Worm (Caenorhabditis elegans): ENCODE measurements around the gene K02E11.4.
"Not testable (repeated sequence)": the region's sequence is repeated elsewhere in the genome, so short reads cannot be mapped to it uniquely, and the experiment has no call there.

K02E11.4 gene

DNA sequence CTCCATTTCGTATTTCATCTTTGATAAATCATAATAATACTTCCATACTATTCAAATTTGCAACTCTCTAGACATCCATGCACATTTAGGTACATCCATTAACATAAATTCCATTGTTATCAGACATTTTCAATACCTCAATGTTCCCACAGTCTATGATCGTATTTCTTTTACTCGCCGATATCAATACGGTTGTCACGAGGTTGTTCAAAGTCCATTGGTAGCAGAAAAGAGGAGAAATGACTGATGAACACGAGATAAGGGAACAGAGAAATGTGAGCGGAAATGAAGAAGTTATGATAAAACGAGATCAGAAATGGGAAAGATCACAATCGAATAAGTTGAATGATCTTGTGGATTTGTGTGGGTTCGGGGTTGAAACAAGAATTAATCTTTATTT, 35.1 kb downstream of the K02E11.4 start:
- TF ChIP-seq gmeb-1 (tag; optimal IDR thresholded peaks at IDR 0.05) (peak; percentile 53), fos-1 (tag; optimal IDR thresholded peaks at IDR 0.05) (peak; percentile 78), nhr-77 (tag; optimal IDR thresholded peaks at IDR 0.05) (no peak), sma-9 (GFP tag; optimal IDR thresholded peaks at IDR 0.05) (peak; percentile 76), sma-9 (tag; optimal IDR thresholded peaks at IDR 0.05) (no peak), C34F6.9 (tag; optimal IDR thresholded peaks at IDR 0.05) (no peak), blmp-1 (tag; optimal IDR thresholded peaks at IDR 0.05; ENCODE audit: insufficient read depth) (peak; percentile 51), crh-2 (tag; optimal IDR thresholded peaks at IDR 0.05) (peak; percentile 65), nhr-21 (tag; optimal IDR thresholded peaks at IDR 0.05) (peak; percentile 70)

ce11 chrV:14210743-14211142, 37.2 kb downstream of the K02E11.4 start, which contains the start of gene str-230:
Gene str-230 (minus strand): TSS chrV:14210843.
- no peak for TF ChIP-seq C34F6.9 (tag; optimal IDR thresholded peaks at IDR 0.05)
- no peak for TF ChIP-seq ztf-4 (tag; optimal IDR thresholded peaks at IDR 0.05)
- no peak for TF ChIP-seq snpc-4 (tag; optimal IDR thresholded peaks at IDR 0.05)
- TF ChIP-seq sma-9 (GFP tag; optimal IDR thresholded peaks at IDR 0.05) = no peak
- no peak for TF ChIP-seq sma-9 (tag; optimal IDR thresholded peaks at IDR 0.05)
- no peak for TF ChIP-seq elt-1 (tag; optimal IDR thresholded peaks at IDR 0.05)
- TF ChIP-seq Y55F3AM.14 (GFP tag; optimal IDR thresholded peaks at IDR 0.05) = no peak
- no peak for TF ChIP-seq nhr-11 (tag; optimal IDR thresholded peaks at IDR 0.05)
- no peak for TF ChIP-seq ama-1 (optimal IDR thresholded peaks at IDR 0.05)
- TF ChIP-seq F13H6.1 (tag; optimal IDR thresholded peaks at IDR 0.05) = no peak
- no peak for TF ChIP-seq lsy-2 (tag; optimal IDR thresholded peaks at IDR 0.05)
- TF ChIP-seq gmeb-1 (tag; optimal IDR thresholded peaks at IDR 0.05) = no peak
- no peak for TF ChIP-seq sem-4 (tag; optimal IDR thresholded peaks at IDR 0.05)
- TF ChIP-seq mab-5 (tag; optimal IDR thresholded peaks at IDR 0.05) = no peak
- TF ChIP-seq nhr-21 (tag; optimal IDR thresholded peaks at IDR 0.05) = no peak
- no peak for TF ChIP-seq ceh-16 (tag; optimal IDR thresholded peaks at IDR 0.05)

- not testable (repeated sequence) for TF ChIP-seq lsy-2 (tag; optimal IDR thresholded peaks at IDR 0.05); nhr-21 (tag; optimal IDR thresholded peaks at IDR 0.05); lin-13 (GFP tag; optimal IDR thresholded peaks at IDR 0.05)
Measured at ce11 chrV:14205214-14205613, 42.7 kb downstream of the K02E11.4 start, which contains the start of gene T16A9.3. Gene T16A9.3 (plus strand): TSS chrV:14205514.

DNA sequence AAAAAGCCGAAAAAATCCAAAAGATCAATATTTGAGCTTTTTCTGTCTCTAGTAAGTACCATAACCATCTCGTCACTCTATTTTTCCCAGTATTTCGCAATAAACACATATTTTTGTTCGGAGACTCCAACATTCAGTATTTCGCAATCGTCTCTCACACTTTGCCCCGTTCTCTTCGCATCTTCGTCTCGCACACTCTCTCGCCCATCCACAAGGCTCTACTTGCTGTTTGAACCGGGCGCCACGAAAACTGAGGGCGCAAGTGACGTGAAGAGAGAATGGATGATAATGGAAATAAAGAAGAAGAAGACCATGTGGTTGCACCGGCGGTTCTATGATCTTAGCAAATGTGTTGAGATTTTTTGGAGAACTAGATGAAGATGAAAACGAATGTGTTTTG, 47.8 kb downstream of the K02E11.4 start:
- TF ChIP-seq gmeb-1 (tag; optimal IDR thresholded peaks at IDR 0.05) (peak; percentile 79), lin-11 (tag; optimal IDR thresholded peaks at IDR 0.05) (peak; percentile 77), sma-9 (GFP tag; optimal IDR thresholded peaks at IDR 0.05) (peak; percentile 94), sma-9 (tag; optimal IDR thresholded peaks at IDR 0.05) (no peak), nhr-25 (tag; optimal IDR thresholded peaks at IDR 0.05) (peak; percentile 88), lin-39 (tag; optimal IDR thresholded peaks at IDR 0.05) (no peak), nhr-77 (tag; optimal IDR thresholded peaks at IDR 0.05) (peak; percentile 26), nhr-11 (tag; optimal IDR thresholded peaks at IDR 0.05) (peak; percentile 55), ceh-82 (tag; optimal IDR thresholded peaks at IDR 0.05) (peak; percentile 74), blmp-1 (tag; optimal IDR thresholded peaks at IDR 0.05; ENCODE audit: insufficient read depth) (peak; percentile 66), mab-5 (tag; optimal IDR thresholded peaks at IDR 0.05) (peak; percentile 66), elt-3 (tag; optimal IDR thresholded peaks at IDR 0.05) (no peak), nhr-23 (tag; optimal IDR thresholded peaks at IDR 0.05) (no peak), nhr-129 (tag; optimal IDR thresholded peaks at IDR 0.05) (peak; percentile 97), zag-1 (tag; optimal IDR thresholded peaks at IDR 0.05) (peak; percentile 95), sma-3 (GFP tag; optimal IDR thresholded peaks at IDR 0.05) (peak; percentile 91), ztf-1 (GFP tag; conservative IDR thresholded peaks at IDR 0.05) (no peak), F13H6.1 (tag; optimal IDR thresholded peaks at IDR 0.05) (peak; percentile 94), elt-1 (tag; optimal IDR thresholded peaks at IDR 0.05) (no peak), lin-13 (GFP tag; optimal IDR thresholded peaks at IDR 0.05) (peak; percentile 78), aly-2 (tag; optimal IDR thresholded peaks at IDR 0.05) (no peak), mdl-1 (tag; optimal IDR thresholded peaks at IDR 0.05) (peak; percentile 79 to 86), lsy-2 (tag; optimal IDR thresholded peaks at IDR 0.05) (peak; percentile 74 to 90), ama-1 (optimal IDR thresholded peaks at IDR 0.05) (peak; percentile 68), nhr-12 (tag; optimal IDR thresholded peaks at IDR 0.05) (peak; percentile 30), fos-1 (tag; optimal IDR thresholded peaks at IDR 0.05) (peak; percentile 91), C34F6.9 (tag; optimal IDR thresholded peaks at IDR 0.05) (peak; percentile 97), alr-1 (tag; optimal IDR thresholded peaks at IDR 0.05) (no peak), nhr-237 (tag; optimal IDR thresholded peaks at IDR 0.05) (no peak), nhr-10 (tag; optimal IDR thresholded peaks at IDR 0.05) (peak; percentile 87), ceh-16 (tag; optimal IDR thresholded peaks at IDR 0.05) (no peak), egl-27 (tag; optimal IDR thresholded peaks at IDR 0.05) (peak; percentile 90), ZK546.5 (tag; optimal IDR thresholded peaks at IDR 0.05) (no peak), unc-62 (GFP tag; optimal IDR thresholded peaks at IDR 0.05) (peak; percentile 19), dmd-4 (tag; optimal IDR thresholded peaks at IDR 0.05) (no peak), unc-39 (tag; optimal IDR thresholded peaks at IDR 0.05) (no peak), mbf-1 (tag; optimal IDR thresholded peaks at IDR 0.05) (no peak), ztf-4 (tag; optimal IDR thresholded peaks at IDR 0.05) (peak; percentile 92), unc-55 (GFP tag; optimal IDR thresholded peaks at IDR 0.05) (peak; percentile 97), R02D3.7 (tag; optimal IDR thresholded peaks at IDR 0.05) (no peak)
